Worm (Caenorhabditis elegans): ENCODE measurements around the gene cln-3.3.
A peak's percentile ranks its signal among the peaks of the same experiment; 100 is the strongest.

The cln-3.3 gene

DNA sequence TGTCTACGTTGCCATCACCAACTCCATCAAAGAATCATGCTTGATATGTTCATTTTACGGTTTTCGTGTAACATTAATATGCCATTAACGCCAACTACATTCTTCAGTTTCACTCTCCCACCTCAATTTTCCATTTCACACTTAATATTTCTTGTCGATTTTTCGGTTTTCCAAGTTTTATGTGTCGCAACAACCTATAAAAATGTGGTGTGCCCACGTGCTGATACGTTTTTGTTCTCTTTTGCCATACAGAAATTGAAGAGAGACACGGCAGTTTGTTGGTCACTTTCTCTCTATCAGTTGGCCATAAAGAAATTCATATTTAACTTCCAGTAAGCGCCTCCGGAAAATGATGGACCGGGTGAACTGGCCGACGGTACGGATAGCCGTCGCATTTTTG lies at the start of gene cln-3.3:
Gene cln-3.3 (plus strand): TSS at position 334 of the 400 bp plus-strand sequence.
- TF ChIP-seq skn-1 (tag; optimal IDR thresholded peaks at IDR 0.05) (no peak), vab-15 (tag; optimal IDR thresholded peaks at IDR 0.05) (no peak), efl-1 (optimal IDR thresholded peaks at IDR 0.05) (no peak), efl-1 (GFP tag; optimal IDR thresholded peaks at IDR 0.05 in 1 of 2) (peak in 1 of 2 experiments; percentile 81), lin-39 (tag; optimal IDR thresholded peaks at IDR 0.05) (no peak), ceh-90 (tag; optimal IDR thresholded peaks at IDR 0.05) (no peak), mdl-1 (tag; optimal IDR thresholded peaks at IDR 0.05) (peak in 1 of 2 experiments; percentile 28), lin-35 (GFP tag; optimal IDR thresholded peaks at IDR 0.05) (peak in 1 of 2 experiments; percentile 25), tbx-2 (tag; optimal IDR thresholded peaks at IDR 0.05) (no peak), nhr-19 (GFP tag; conservative IDR thresholded peaks at IDR 0.05) (no peak), elt-2 (tag; optimal IDR thresholded peaks at IDR 0.05) (peak; percentile 61), unc-86 (tag; optimal IDR thresholded peaks at IDR 0.05) (no peak), aha-1 (tag; optimal IDR thresholded peaks at IDR 0.05) (no peak), nhr-85 (tag) (no peak), alr-1 (tag; optimal IDR thresholded peaks at IDR 0.05; ENCODE audit: borderline replicate concordance) (no peak), rnt-1 (tag; optimal IDR thresholded peaks at IDR 0.05) (no peak)

DNA sequence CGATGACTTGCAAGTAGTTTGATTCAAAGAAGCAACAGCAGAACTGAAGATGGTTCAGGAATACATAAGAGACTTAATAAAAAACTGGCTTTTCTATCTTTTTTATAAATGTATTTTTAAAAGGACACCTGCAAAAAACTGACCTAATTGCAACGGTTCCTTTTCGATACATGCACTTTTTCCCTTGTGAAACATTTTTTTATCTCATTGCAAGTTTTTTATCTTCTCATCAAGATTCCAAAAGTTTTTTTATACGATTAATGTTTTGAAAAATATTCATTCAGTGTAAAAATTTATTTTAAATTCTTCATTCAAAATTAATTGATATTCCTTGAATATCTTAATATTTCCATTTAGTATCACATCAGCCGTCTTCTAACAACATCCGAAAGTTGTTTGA lies 47.3 kb upstream of the cln-3.3 start, which contains the start of gene oac-29:
Gene oac-29 (minus strand): TSS at position 101 of the 400 bp plus-strand sequence.
- TF ChIP-seq zag-1 (tag; optimal IDR thresholded peaks at IDR 0.05) (no peak), elt-2 (tag; optimal IDR thresholded peaks at IDR 0.05) (no peak), ceh-8 (GFP tag; optimal IDR thresholded peaks at IDR 0.05) (no peak), nhr-47 (tag; optimal IDR thresholded peaks at IDR 0.05) (no peak), isw-1 (GFP tag; IDR thresholded peaks at IDR 0.05) (no peak), hpl-2 (GFP tag; optimal IDR thresholded peaks at IDR 0.05) (no peak), dsc-1 (tag; optimal IDR thresholded peaks at IDR 0.05) (no peak)

DNA sequence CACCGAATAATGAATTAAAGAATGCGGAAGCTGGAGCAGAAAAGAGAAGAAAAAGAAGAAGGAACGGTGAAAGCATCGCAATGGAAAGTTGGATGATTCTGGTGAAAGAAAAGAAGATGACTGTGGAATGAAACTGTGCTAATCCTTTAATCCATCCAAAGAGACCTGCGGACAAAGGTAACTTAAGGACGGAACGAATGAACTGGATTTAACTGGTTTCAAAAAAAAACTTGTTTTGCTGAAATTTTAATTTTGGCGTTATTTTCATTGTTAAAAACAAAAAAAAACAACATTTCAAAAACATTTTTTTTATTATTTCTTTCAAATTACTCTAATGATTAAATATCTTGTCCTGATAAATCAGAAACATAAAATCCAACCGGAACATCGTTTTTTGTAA lies 45.9 kb upstream of the cln-3.3 start, which contains the start of gene grl-12:
Gene grl-12 (minus strand): TSS at position 101 of the 400 bp plus-strand sequence.
- TF ChIP-seq hlh-4 (tag; optimal IDR thresholded peaks at IDR 0.05), result no peak
- TF ChIP-seq tlp-1 (tag; optimal IDR thresholded peaks at IDR 0.05), result no peak
- no peak for TF ChIP-seq mab-9 (GFP tag; IDR thresholded peaks at IDR 0.05)
- TF ChIP-seq nhr-237 (tag; optimal IDR thresholded peaks at IDR 0.05), result no peak
- TF ChIP-seq elt-2 (tag; optimal IDR thresholded peaks at IDR 0.05), result no peak
- TF ChIP-seq ces-1 (GFP tag; optimal IDR thresholded peaks at IDR 0.05), result no peak
- TF ChIP-seq nhr-85 (tag), result no peak
- TF ChIP-seq efl-3 (GFP tag; optimal IDR thresholded peaks at IDR 0.05), result no peak
- TF ChIP-seq nhr-12 (tag; optimal IDR thresholded peaks at IDR 0.05), result no peak
- TF ChIP-seq nhr-28 (tag; optimal IDR thresholded peaks at IDR 0.05), result no peak
- TF ChIP-seq snpc-4 (tag; optimal IDR thresholded peaks at IDR 0.05), result no peak
- no peak for TF ChIP-seq sptf-1 (tag; optimal IDR thresholded peaks at IDR 0.05)
- no peak for TF ChIP-seq ceh-82 (tag; optimal IDR thresholded peaks at IDR 0.05)
- TF ChIP-seq isw-1 (GFP tag; IDR thresholded peaks at IDR 0.05), result no peak
- TF ChIP-seq ets-5 (GFP tag; IDR thresholded peaks at IDR 0.05), result no peak

DNA sequence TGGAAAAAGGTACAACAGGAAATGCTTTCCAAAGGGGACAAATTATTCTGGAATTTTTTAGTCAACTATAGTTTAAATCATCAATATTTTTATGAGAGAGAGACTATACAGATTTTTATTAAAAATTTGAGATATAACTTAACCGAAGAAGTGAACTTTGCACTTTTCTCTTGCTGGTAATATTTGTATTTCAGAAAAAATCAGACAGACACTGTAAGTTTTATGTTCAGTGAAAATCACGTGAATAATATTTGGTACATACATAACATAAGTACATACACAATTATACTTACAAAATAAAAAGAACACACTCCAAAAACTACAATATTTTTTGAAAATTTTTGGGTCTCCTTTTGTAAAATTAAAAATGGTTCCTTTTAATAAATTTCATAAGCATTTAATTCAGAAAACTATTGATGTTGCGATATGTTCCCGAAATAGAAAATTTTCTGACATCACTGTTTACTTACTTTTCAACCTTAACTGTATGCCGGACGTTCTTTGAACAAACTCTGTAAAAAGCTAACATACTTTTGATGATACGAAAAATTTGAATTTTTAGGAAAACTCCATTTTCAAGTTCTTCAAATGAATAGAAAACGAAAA lies 45.1 kb upstream of the cln-3.3 start, which contains the start of the genes F28A12.10 and acd-4:
Gene F28A12.10 (minus strand): TSS at position 101 of the 606 bp plus-strand sequence.
Gene acd-4 (plus strand): TSS at position 556 of the 606 bp plus-strand sequence.
- no peak for TF ChIP-seq blmp-1 (tag; optimal IDR thresholded peaks at IDR 0.05)
- no peak for TF ChIP-seq Y116A8C.19 (tag; optimal IDR thresholded peaks at IDR 0.05; ENCODE audit: borderline replicate concordance)
- no peak for TF ChIP-seq ces-1 (GFP tag; optimal IDR thresholded peaks at IDR 0.05)
- TF ChIP-seq nhr-90 (tag; optimal IDR thresholded peaks at IDR 0.05; ENCODE audit: poor library complexity), result no peak
- no peak for TF ChIP-seq elt-2 (tag; optimal IDR thresholded peaks at IDR 0.05)
- TF ChIP-seq ztf-11 (tag; optimal IDR thresholded peaks at IDR 0.05), result no peak
- TF ChIP-seq tbx-2 (tag; optimal IDR thresholded peaks at IDR 0.05), result no peak

Measured in whole organism, L1 larva.